Worm (Caenorhabditis elegans): ENCODE data around the gene tdc-1.

tdc-1 gene

ce11 chrII:8223945-8224344 lies 46.5 kb upstream of the tdc-1 start:
- TF ChIP-seq zag-1 (tag; optimal IDR thresholded peaks at IDR 0.05) (no peak), ceh-16 (tag; optimal IDR thresholded peaks at IDR 0.05) (no peak), ceh-82 (tag; optimal IDR thresholded peaks at IDR 0.05) (no peak), nhr-237 (tag; optimal IDR thresholded peaks at IDR 0.05) (no peak), egl-27 (tag; optimal IDR thresholded peaks at IDR 0.05) (no peak), unc-55 (GFP tag; optimal IDR thresholded peaks at IDR 0.05) (no peak), nhr-6 (tag; optimal IDR thresholded peaks at IDR 0.05) (no peak), elt-1 (tag; optimal IDR thresholded peaks at IDR 0.05) (no peak), R02D3.7 (tag; optimal IDR thresholded peaks at IDR 0.05) (no peak), peb-1 (tag; optimal IDR thresholded peaks at IDR 0.05) (no peak), nhr-11 (tag; optimal IDR thresholded peaks at IDR 0.05) (no peak), blmp-1 (tag; optimal IDR thresholded peaks at IDR 0.05; ENCODE audit: insufficient read depth) (no peak), lin-11 (tag; optimal IDR thresholded peaks at IDR 0.05) (no peak)

ce11 chrII:8224623-8225022 lies 45.8 kb upstream of the tdc-1 start:
- TF ChIP-seq elt-1 (tag; optimal IDR thresholded peaks at IDR 0.05) (peak; percentile 3), blmp-1 (tag; optimal IDR thresholded peaks at IDR 0.05; ENCODE audit: insufficient read depth) (no peak), fos-1 (tag; optimal IDR thresholded peaks at IDR 0.05) (peak; percentile 8), nhr-129 (tag; optimal IDR thresholded peaks at IDR 0.05) (peak; percentile 9), C34F6.9 (tag; optimal IDR thresholded peaks at IDR 0.05) (no peak), mdl-1 (tag; optimal IDR thresholded peaks at IDR 0.05) (no peak), aly-2 (tag; optimal IDR thresholded peaks at IDR 0.05) (no peak)

ce11 chrII:8225347-8225746 lies 45.0 kb upstream of the tdc-1 start:
- TF ChIP-seq nhr-25 (tag; optimal IDR thresholded peaks at IDR 0.05) = peak; percentile 47
- no peak for TF ChIP-seq lin-13 (GFP tag; optimal IDR thresholded peaks at IDR 0.05)

- TF ChIP-seq R02D3.7 (tag; optimal IDR thresholded peaks at IDR 0.05) (no peak), nhr-25 (tag; optimal IDR thresholded peaks at IDR 0.05) (peak; percentile 65), blmp-1 (tag; optimal IDR thresholded peaks at IDR 0.05; ENCODE audit: insufficient read depth) (peak; percentile 84)
Observed at ce11 chrII:8225914-8226313, 44.5 kb upstream of the tdc-1 start.

- TF ChIP-seq F13H6.1 (tag; optimal IDR thresholded peaks at IDR 0.05) (peak; percentile 41), elt-1 (tag; optimal IDR thresholded peaks at IDR 0.05) (no peak), nhr-77 (tag; optimal IDR thresholded peaks at IDR 0.05) (no peak), mab-5 (tag; optimal IDR thresholded peaks at IDR 0.05) (no peak), C34F6.9 (tag; optimal IDR thresholded peaks at IDR 0.05) (peak; percentile 18), lin-39 (tag; optimal IDR thresholded peaks at IDR 0.05) (no peak), aly-2 (tag; optimal IDR thresholded peaks at IDR 0.05) (no peak), lin-11 (tag; optimal IDR thresholded peaks at IDR 0.05) (no peak), sem-4 (tag; optimal IDR thresholded peaks at IDR 0.05) (no peak), nhr-129 (tag; optimal IDR thresholded peaks at IDR 0.05) (no peak), mbf-1 (tag; optimal IDR thresholded peaks at IDR 0.05) (no peak), unc-62 (GFP tag; optimal IDR thresholded peaks at IDR 0.05) (no peak), mdl-1 (tag; optimal IDR thresholded peaks at IDR 0.05) (no peak), elt-3 (tag; optimal IDR thresholded peaks at IDR 0.05) (no peak), skn-1 (tag; optimal IDR thresholded peaks at IDR 0.05) (peak; percentile 7), nhr-25 (tag; optimal IDR thresholded peaks at IDR 0.05) (no peak), fos-1 (tag; optimal IDR thresholded peaks at IDR 0.05) (peak; percentile 43), crh-2 (tag; optimal IDR thresholded peaks at IDR 0.05) (peak; percentile 52), nhr-12 (tag; optimal IDR thresholded peaks at IDR 0.05) (no peak), ama-1 (optimal IDR thresholded peaks at IDR 0.05) (no peak), nhr-21 (tag; optimal IDR thresholded peaks at IDR 0.05) (no peak), sma-9 (GFP tag; optimal IDR thresholded peaks at IDR 0.05) (peak; percentile 54), sma-9 (tag; optimal IDR thresholded peaks at IDR 0.05) (no peak)
Observed at ce11 chrII:8226475-8226874, 43.9 kb upstream of the tdc-1 start.

ce11 chrII:8230976-8231375 lies 39.4 kb upstream of the tdc-1 start, which contains the start of gene M110.9:
Gene M110.9, plus strand, starts transcription at chrII:8231276.
- TF ChIP-seq nhr-6 (tag; optimal IDR thresholded peaks at IDR 0.05) (no peak), ztf-4 (tag; optimal IDR thresholded peaks at IDR 0.05) (no peak), nhr-10 (tag; optimal IDR thresholded peaks at IDR 0.05) (no peak)
